Worm (Caenorhabditis elegans): ENCODE data around the gene sru-8.

sru-8 gene

DNA sequence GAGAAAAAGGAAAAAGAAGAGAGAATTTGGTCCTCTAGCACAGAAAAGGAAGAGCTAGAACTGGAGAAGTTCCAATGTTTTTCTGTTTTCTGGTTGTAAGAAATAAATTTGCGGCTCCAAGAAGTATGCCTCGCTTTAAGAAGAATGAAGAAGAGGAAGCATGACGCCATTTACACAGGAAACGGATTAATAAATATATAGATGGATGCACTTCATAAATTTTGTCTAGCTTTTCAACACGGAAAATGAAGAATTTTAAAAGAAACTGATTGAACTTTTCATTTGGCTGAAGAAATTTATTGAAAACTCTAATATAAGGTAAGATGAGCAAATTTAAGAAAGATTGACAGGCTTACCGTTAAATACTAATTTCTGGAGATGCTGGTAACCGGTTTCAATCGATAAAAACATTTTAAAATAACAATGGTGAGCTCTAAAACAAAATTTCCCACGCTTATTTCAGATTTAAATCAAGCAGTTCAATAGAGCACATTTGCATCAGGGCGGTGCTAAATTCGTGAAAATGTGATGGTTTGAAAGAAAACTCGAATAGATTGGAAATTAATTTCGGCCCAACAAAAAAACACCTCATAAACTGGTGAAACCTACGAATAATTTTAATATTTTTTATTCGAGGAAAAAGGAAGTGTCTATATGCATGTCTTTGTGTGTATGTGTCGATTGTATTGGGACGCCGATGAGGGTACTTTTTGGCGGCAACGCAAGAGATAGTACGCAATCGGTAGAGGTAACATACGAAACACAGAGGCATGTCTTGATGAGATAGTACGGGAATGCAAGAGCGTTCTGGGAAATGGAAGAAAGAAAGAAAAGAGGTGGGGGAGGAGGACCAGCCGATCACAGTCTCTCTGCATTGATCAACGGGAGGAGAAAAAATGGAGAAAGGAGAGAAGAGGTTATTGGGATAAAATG lies 12.5 kb downstream of the sru-8 start (continued):
- no peak for TF ChIP-seq F16B12.6 (tag; optimal IDR thresholded peaks at IDR 0.05)
- TF ChIP-seq nhr-19 (GFP tag; conservative IDR thresholded peaks at IDR 0.05): peak; percentile 42
- no peak for TF ChIP-seq hlh-4 (tag; optimal IDR thresholded peaks at IDR 0.05)
- TF ChIP-seq sup-37 (GFP tag; optimal IDR thresholded peaks at IDR 0.05): no peak
- no peak for TF ChIP-seq efl-3 (GFP tag; optimal IDR thresholded peaks at IDR 0.05)
- no peak for TF ChIP-seq alr-1 (tag; optimal IDR thresholded peaks at IDR 0.05; ENCODE audit: borderline replicate concordance)
- TF ChIP-seq lin-14 (GFP tag; optimal IDR thresholded peaks at IDR 0.05): peak; percentile 83
- no peak for TF ChIP-seq fkh-10 (GFP tag; optimal IDR thresholded peaks at IDR 0.05)
- peak; percentile 31 for TF ChIP-seq nhr-71 (tag; optimal IDR thresholded peaks at IDR 0.05)
- peak; percentile 4 for TF ChIP-seq ama-1 (optimal IDR thresholded peaks at IDR 0.05)
- no peak for TF ChIP-seq fos-1 (tag; optimal IDR thresholded peaks at IDR 0.05)
- TF ChIP-seq sptf-1 (tag; optimal IDR thresholded peaks at IDR 0.05): no peak
- TF ChIP-seq nhr-84 (tag; optimal IDR thresholded peaks at IDR 0.05): no peak
- TF ChIP-seq ceh-82 (tag; optimal IDR thresholded peaks at IDR 0.05): no peak
- no peak for TF ChIP-seq jun-1 (tag; optimal IDR thresholded peaks at IDR 0.05)
- TF ChIP-seq efl-1 (optimal IDR thresholded peaks at IDR 0.05): peak; percentile 51 to 67
- peak; percentile 41 to 89 for TF ChIP-seq efl-1 (GFP tag; optimal IDR thresholded peaks at IDR 0.05 in 1 of 2)
- peak; percentile 70 for TF ChIP-seq xbp-1 (tag; optimal IDR thresholded peaks at IDR 0.05)
- TF ChIP-seq lin-35 (GFP tag; optimal IDR thresholded peaks at IDR 0.05): peak; percentile 11 to 51
- peak; percentile 8 for TF ChIP-seq irx-1 (tag; optimal IDR thresholded peaks at IDR 0.05)
- peak; percentile 32 for TF ChIP-seq nhr-47 (tag; optimal IDR thresholded peaks at IDR 0.05)
- TF ChIP-seq mep-1 (tag; optimal IDR thresholded peaks at IDR 0.05): peak; percentile 64
- no peak for TF ChIP-seq zag-1 (tag; optimal IDR thresholded peaks at IDR 0.05)
- no peak for TF ChIP-seq snpc-4 (tag; optimal IDR thresholded peaks at IDR 0.05)
- TF ChIP-seq blmp-1 (tag; optimal IDR thresholded peaks at IDR 0.05): peak; percentile 75
- TF ChIP-seq C16A3.4 (tag; optimal IDR thresholded peaks at IDR 0.05): no peak
- TF ChIP-seq aly-2 (tag; optimal IDR thresholded peaks at IDR 0.05): no peak
- TF ChIP-seq unc-30 (tag; optimal IDR thresholded peaks at IDR 0.05): no peak
- TF ChIP-seq mab-9 (GFP tag; IDR thresholded peaks at IDR 0.05): no peak
- no peak for TF ChIP-seq fkh-4 (tag; optimal IDR thresholded peaks at IDR 0.05; ENCODE audit: borderline replicate concordance)
- no peak for TF ChIP-seq lin-13 (GFP tag; optimal IDR thresholded peaks at IDR 0.05)
- no peak for TF ChIP-seq vab-15 (tag; optimal IDR thresholded peaks at IDR 0.05)
- peak; percentile 67 for TF ChIP-seq rnt-1 (tag; optimal IDR thresholded peaks at IDR 0.05)
- TF ChIP-seq fkh-8 (tag; optimal IDR thresholded peaks at IDR 0.05): peak; percentile 31
- TF ChIP-seq grh-1 (GFP tag; IDR thresholded peaks at IDR 0.05): no peak
- no peak for TF ChIP-seq lin-15B (tag; optimal IDR thresholded peaks at IDR 0.05)
- TF ChIP-seq swsn-7 (tag; optimal IDR thresholded peaks at IDR 0.05): peak; percentile 45
- no peak for TF ChIP-seq unc-130 (tag; optimal IDR thresholded peaks at IDR 0.05)
- no peak for TF ChIP-seq ceh-63 (GFP tag; optimal IDR thresholded peaks at IDR 0.05)
- TF ChIP-seq nhr-85 (tag): peak; percentile 66
- no peak for TF ChIP-seq unc-86 (tag; optimal IDR thresholded peaks at IDR 0.05)
- no peak for TF ChIP-seq ztf-4 (tag; optimal IDR thresholded peaks at IDR 0.05)
- no peak for TF ChIP-seq pag-3 (tag; optimal IDR thresholded peaks at IDR 0.05; ENCODE audit: borderline replicate concordance, insufficient read depth)
- TF ChIP-seq elt-3 (tag; optimal IDR thresholded peaks at IDR 0.05): peak in 1 of 6 experiments; percentile 25
- no peak for TF ChIP-seq elt-2 (tag; optimal IDR thresholded peaks at IDR 0.05)
- peak; percentile 56 for TF ChIP-seq nhr-20 (tag; optimal IDR thresholded peaks at IDR 0.05)
- no peak for TF ChIP-seq nhr-76 (tag; optimal IDR thresholded peaks at IDR 0.05)
- no peak for TF ChIP-seq ceh-8 (GFP tag; optimal IDR thresholded peaks at IDR 0.05)
- TF ChIP-seq nhr-237 (tag; optimal IDR thresholded peaks at IDR 0.05): no peak
- no peak for TF ChIP-seq ztf-11 (tag; optimal IDR thresholded peaks at IDR 0.05)
- peak; percentile 9 for TF ChIP-seq nhr-90 (tag; optimal IDR thresholded peaks at IDR 0.05; ENCODE audit: poor library complexity)
